Worm (Caenorhabditis elegans) whole organism, L1 larva: ENCODE results near the gene ZC416.2.

Source experiments
- C34B4.2 ChIP-seq: sonication (generic microtip); optimal IDR thresholded peaks from 2 replicates; lab custom pipeline; 2017; ENCODE audit warnings: mild to moderate bottlenecking, missing genetic modification characterization, missing compliant biosample characterization
- aly-2 ChIP-seq: fragments of 150-350 bp; optimal IDR thresholded peaks from 2 replicates; lab custom pipeline; 2014; ENCODE audit warnings: missing biosample characterization, missing genetic modification characterization
- ama-1 ChIP-seq: fragments of 150-350 bp; optimal IDR thresholded peaks from 2 replicates; lab custom pipeline; 2014
- blmp-1 ChIP-seq: fragments of 150-350 bp; optimal IDR thresholded peaks from 2 replicates; lab custom pipeline; 2014; ENCODE audit warnings: missing biosample characterization, missing genetic modification characterization
- ceh-63 ChIP-seq: fragments of 200-800 bp; sonication (Bioruptor generic); optimal IDR thresholded peaks from 2 replicates; lab custom pipeline; 2018; ENCODE audit warnings: mild to moderate bottlenecking, missing genetic modification characterization, missing compliant biosample characterization
- ceh-8 ChIP-seq: fragments of 200-800 bp; sonication (Bioruptor generic); optimal IDR thresholded peaks from 2 replicates; lab custom pipeline; 2018; ENCODE audit warnings: mild to moderate bottlenecking, missing genetic modification characterization, moderate library complexity, missing compliant biosample characterization
- ces-1 ChIP-seq: fragments of 150-350 bp; optimal IDR thresholded peaks from 2 replicates; lab custom pipeline; 2014; ENCODE audit warnings: missing biosample characterization, missing genetic modification reagents, missing genetic modification characterization
- efl-1 ChIP-seq, 4 experiments: fragments of 150-350 bp; optimal IDR thresholded peaks in 3 of 4; peaks in 1 of 4; 1 replicate in 1 of 4; 2 replicates in 3 of 4; lab custom pipeline; 2014; ENCODE audit warnings: missing biosample characterization in 2 of 4, missing genetic modification characterization in 2 of 4, missing genetic modification reagents in 2 of 4
- egl-13 ChIP-seq: sonication (generic microtip); optimal IDR thresholded peaks from 2 replicates; lab custom pipeline; 2016; ENCODE audit warnings: missing genotype, missing genetic modification reagents, missing genetic modification characterization, missing compliant biosample characterization
- egl-27 ChIP-seq, 2 experiments: fragments of 150-350 bp in 1 of 2; sonication (generic microtip); optimal IDR thresholded peaks; 3 replicates each; lab custom pipeline; 2017 to 2018; ENCODE audit warnings: missing biosample characterization in 2 of 2, missing genetic modification characterization in 2 of 2, missing genetic modification reagents in 2 of 2
- elt-3 ChIP-seq, 6 experiments: fragments of 150-350 bp in 1 of 6; sonication (generic microtip); optimal IDR thresholded peaks; 2 replicates each; lab custom pipeline; 2017 to 2018; ENCODE audit warnings: missing biosample characterization in 6 of 6, missing genetic modification characterization in 6 of 6, inconsistent platforms in 1 of 6
- fkh-10 ChIP-seq: sonication (generic microtip); optimal IDR thresholded peaks from 2 replicates; lab custom pipeline; 2017; ENCODE audit warnings: missing biosample characterization, missing genetic modification reagents, missing genetic modification characterization
- fkh-4 ChIP-seq: sonication (generic microtip); optimal IDR thresholded peaks from 2 replicates; lab custom pipeline; 2016; ENCODE audit warnings: missing compliant biosample characterization, missing genetic modification characterization, borderline replicate concordance
- fos-1 ChIP-seq: fragments of 150-350 bp; optimal IDR thresholded peaks from 2 replicates; lab custom pipeline; 2014; ENCODE audit warnings: missing biosample characterization, missing genetic modification characterization
- irx-1 ChIP-seq: sonication (generic microtip); optimal IDR thresholded peaks from 2 replicates; lab custom pipeline; 2016; ENCODE audit warnings: missing genetic modification characterization, missing compliant biosample characterization
- jun-1 ChIP-seq: fragments of 150-350 bp; optimal IDR thresholded peaks from 2 replicates; lab custom pipeline; 2014; ENCODE audit warnings: missing biosample characterization, missing genetic modification reagents, missing genetic modification characterization
- lsy-2 ChIP-seq, 2 experiments: fragments of 150-350 bp; optimal IDR thresholded peaks; 2 replicates each; lab custom pipeline; 2014; ENCODE audit warnings: missing biosample characterization in 2 of 2, missing genetic modification characterization in 2 of 2
- mdl-1 ChIP-seq, 2 experiments: fragments of 150-350 bp; optimal IDR thresholded peaks; 2 replicates each; lab custom pipeline; 2014 to 2017; ENCODE audit warnings: missing biosample characterization in 2 of 2, missing genetic modification characterization in 2 of 2, inconsistent platforms in 1 of 2
- nhr-20 ChIP-seq: sonication (generic microtip); optimal IDR thresholded peaks from 2 replicates; lab custom pipeline; 2016; ENCODE audit warnings: mild to moderate bottlenecking, missing genetic modification characterization, missing compliant biosample characterization
- nhr-76 ChIP-seq: sonication (generic microtip); optimal IDR thresholded peaks from 2 replicates; lab custom pipeline; 2017; ENCODE audit warnings: missing biosample characterization, missing genetic modification characterization
- nhr-77 ChIP-seq: fragments of 150-350 bp; optimal IDR thresholded peaks from 2 replicates; lab custom pipeline; 2014; ENCODE audit warnings: missing biosample characterization, missing genetic modification characterization
- nhr-84 ChIP-seq: sonication (generic microtip); optimal IDR thresholded peaks from 2 replicates; lab custom pipeline; 2017; ENCODE audit warnings: missing biosample characterization, missing genetic modification characterization
- nhr-85 ChIP-seq: sonication (generic microtip); peaks from one replicate; lab custom pipeline; 2016; ENCODE audit warnings: missing genetic modification characterization, inconsistent platforms, missing compliant biosample characterization
- nhr-90 ChIP-seq: sonication (generic microtip); optimal IDR thresholded peaks from 2 replicates; lab custom pipeline; 2016; ENCODE audit warnings: mild to moderate bottlenecking, missing genetic modification characterization, missing compliant biosample characterization; ENCODE audit not compliant: poor library complexity
- pqm-1 ChIP-seq: sonication (generic microtip); optimal IDR thresholded peaks from 3 replicates; lab custom pipeline; 2017; ENCODE audit warnings: missing biosample characterization, missing genetic modification characterization
- skn-1 ChIP-seq: fragments of 150-350 bp; optimal IDR thresholded peaks from 2 replicates; lab custom pipeline; 2014; ENCODE audit warnings: missing biosample characterization, missing genetic modification characterization
- snu-23 ChIP-seq: sonication (generic microtip); optimal IDR thresholded peaks from 2 replicates; lab custom pipeline; 2016; ENCODE audit warnings: missing genetic modification characterization, missing compliant biosample characterization
- sptf-1 ChIP-seq: fragments of 150-350 bp; optimal IDR thresholded peaks from 2 replicates; lab custom pipeline; 2014; ENCODE audit warnings: missing biosample characterization, missing genetic modification characterization
- unc-30 ChIP-seq: sonication (generic microtip); optimal IDR thresholded peaks from 2 replicates; lab custom pipeline; 2017; ENCODE audit warnings: missing biosample characterization, missing genetic modification characterization
- unc-62 ChIP-seq: fragments of 150-350 bp; optimal IDR thresholded peaks from 2 replicates; lab custom pipeline; 2014; ENCODE audit warnings: missing biosample characterization, missing genetic modification reagents, missing genetic modification characterization
- unc-86 ChIP-seq: sonication (generic microtip); optimal IDR thresholded peaks from 2 replicates; lab custom pipeline; 2016; ENCODE audit warnings: missing genetic modification characterization, missing compliant biosample characterization
- vab-15 ChIP-seq: sonication (generic microtip); optimal IDR thresholded peaks from 2 replicates; lab custom pipeline; 2017; ENCODE audit warnings: missing genotype, mild to moderate bottlenecking, missing genetic modification characterization, missing compliant biosample characterization
- xbp-1 ChIP-seq: sonication (generic microtip); optimal IDR thresholded peaks from 2 replicates; lab custom pipeline; 2016; ENCODE audit warnings: missing genetic modification characterization, missing compliant biosample characterization
- zip-4 ChIP-seq: fragments of 200-800 bp; sonication (Bioruptor generic); optimal IDR thresholded peaks from 2 replicates; lab custom pipeline; 2018; ENCODE audit warnings: mild to moderate bottlenecking, missing genetic modification characterization, moderate library complexity, missing compliant biosample characterization
- ztf-4 ChIP-seq: fragments of 150-350 bp; optimal IDR thresholded peaks from 2 replicates; lab custom pipeline; 2014; ENCODE audit warnings: missing biosample characterization, missing genetic modification characterization

Gene ZC416.2

DNA sequence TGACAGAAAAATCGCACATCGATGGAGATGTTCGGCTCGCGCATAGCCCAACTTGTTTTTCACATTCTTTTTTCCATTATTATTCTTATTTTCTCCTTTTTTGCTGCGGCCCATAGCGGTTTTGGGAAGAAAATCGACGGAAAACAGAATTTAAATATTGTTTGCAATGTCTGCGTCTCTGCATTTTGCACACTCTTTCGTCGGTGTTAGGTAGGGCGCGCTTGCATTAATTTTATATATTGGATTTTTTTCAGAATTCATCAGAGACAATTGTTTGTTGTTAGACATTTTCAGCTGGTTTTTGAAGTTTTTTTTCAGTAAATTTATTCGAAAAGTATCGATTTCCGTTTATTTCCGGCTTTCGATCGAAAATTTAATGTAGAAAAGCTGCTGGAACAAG is 34.3 kb upstream of the ZC416.2 start, which contains the start of gene Y37E11B.6 (continued):
- TF ChIP-seq ceh-8: no peak
- TF ChIP-seq irx-1 (tag; lab: Kevin White, UChicago): no peak
- TF ChIP-seq blmp-1 (tag; lab: Kevin White, UChicago): peak; percentile 18
- TF ChIP-seq, all 84 proteins: peak for 6

- TF ChIP-seq efl-1 (optimal IDR thresholded peaks at IDR 0.05; lab: Kevin White, UChicago) (no peak), efl-1 (GFP tag; optimal IDR thresholded peaks at IDR 0.05 in 1 of 2; lab: Kevin White, UChicago) (peak in 1 of 2 experiments; percentile 74), lsy-2 (tag; optimal IDR thresholded peaks at IDR 0.05; lab: Kevin White, UChicago) (no peak), elt-3 (tag; optimal IDR thresholded peaks at IDR 0.05; lab: Kevin White, UChicago) (peak in 1 of 6 experiments; percentile 23), nhr-85 (tag; lab: Kevin White, UChicago) (peak; percentile 33), blmp-1 (tag; lab: Kevin White, UChicago) (peak; percentile 85), nhr-90 (tag; lab: Kevin White, UChicago) (no peak)
These were observed 33.5 kb upstream of the ZC416.2 start, which contains the start of gene Y37E11B.7 for ce11 chrIV:3599958-3600357. Gene Y37E11B.7, minus strand, starts transcription at chrIV:3600164.

DNA sequence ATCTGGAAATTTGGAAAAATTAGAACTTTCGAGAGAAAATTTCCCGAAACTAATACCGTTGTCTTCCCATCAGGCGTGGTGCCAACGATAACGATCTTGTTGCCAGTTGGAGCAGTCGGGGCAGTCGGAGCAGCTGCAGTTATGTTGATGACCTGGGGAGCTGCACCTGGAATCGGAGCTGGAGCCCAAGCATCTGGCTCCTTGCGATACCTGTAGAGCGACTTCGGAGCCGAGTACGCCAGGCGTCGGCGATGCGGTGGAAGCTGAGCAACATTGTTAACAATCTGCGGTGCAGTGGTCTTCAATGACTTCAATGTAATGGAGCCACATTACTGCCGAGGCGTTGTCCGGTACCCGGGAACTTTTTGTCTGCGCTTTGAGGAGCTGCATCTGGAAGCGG is 31.6 kb upstream of the ZC416.2 start:
- TF ChIP-seq mdl-1 (tag; optimal IDR thresholded peaks at IDR 0.05; lab: Kevin White, UChicago) (no peak), elt-3 (tag; optimal IDR thresholded peaks at IDR 0.05; lab: Kevin White, UChicago) (no peak), fkh-10 (GFP tag; lab: Kevin White, UChicago) (no peak), unc-62 (no peak), ztf-4 (tag; lab: Kevin White, UChicago) (no peak), snu-23 (no peak), zip-4 (GFP tag; lab: Kevin White, UChicago) (no peak)

- TF ChIP-seq efl-1 (optimal IDR thresholded peaks at IDR 0.05; lab: Kevin White, UChicago): no peak
- TF ChIP-seq efl-1 (GFP tag; optimal IDR thresholded peaks at IDR 0.05 in 1 of 2; lab: Kevin White, UChicago): peak in 1 of 2 experiments; percentile 69
- no peak for TF ChIP-seq fkh-4 (tag; lab: Kevin White, UChicago)
- TF ChIP-seq unc-30 (tag; lab: Kevin White, UChicago): no peak
- TF ChIP-seq, all 84 proteins: peak for 1
These were observed 29.3 kb upstream of the ZC416.2 start for ce11 chrIV:3604104-3604503.

- TF ChIP-seq egl-27 (tag; optimal IDR thresholded peaks at IDR 0.05; lab: Kevin White, UChicago) (no peak), nhr-85 (tag; lab: Kevin White, UChicago) (no peak), pqm-1 (tag; lab: Kevin White, UChicago) (no peak), nhr-76 (tag; lab: Kevin White, UChicago) (no peak), egl-13 (tag; lab: Kevin White, UChicago) (no peak), sptf-1 (tag; lab: Kevin White, UChicago) (no peak), elt-3 (tag; optimal IDR thresholded peaks at IDR 0.05; lab: Kevin White, UChicago) (no peak), unc-86 (tag; lab: Kevin White, UChicago) (no peak), ceh-63 (GFP tag; lab: Kevin White, UChicago) (no peak)
These were observed 27.1 kb upstream of the ZC416.2 start, which contains the start of the genes Y37E11B.10 and kgb-2 for ce11 chrIV:3606285-3606834. Gene Y37E11B.10, minus strand, starts transcription at chrIV:3606466. Gene kgb-2, plus strand, starts transcription at chrIV:3606784.

ce11 chrIV:3608547-3609222 is 24.7 kb upstream of the ZC416.2 start:
- TF ChIP-seq nhr-84 (tag; lab: Kevin White, UChicago) (no peak), aly-2 (tag; lab: Kevin White, UChicago) (no peak), C34B4.2 (tag; lab: Kevin White, UChicago) (no peak), vab-15 (no peak), efl-1 (optimal IDR thresholded peaks at IDR 0.05; lab: Kevin White, UChicago) (no peak), efl-1 (GFP tag; optimal IDR thresholded peaks at IDR 0.05 in 1 of 2; lab: Kevin White, UChicago) (no peak), lsy-2 (tag; optimal IDR thresholded peaks at IDR 0.05; lab: Kevin White, UChicago) (no peak), nhr-77 (tag; lab: Kevin White, UChicago) (no peak), ces-1 (GFP tag; lab: Kevin White, UChicago) (no peak), zip-4 (GFP tag; lab: Kevin White, UChicago) (no peak), nhr-20 (no peak), skn-1 (tag; lab: Kevin White, UChicago) (no peak), jun-1 (no peak), ama-1 (lab: Kevin White, UChicago) (no peak), fos-1 (tag; lab: Kevin White, UChicago) (no peak), xbp-1 (tag; lab: Kevin White, UChicago) (no peak)
